Fruit fly (Drosophila melanogaster): ENCODE results near the gene CG31323.
A peak's percentile ranks its signal among the peaks of the same experiment; 100 is the strongest.

Gene CG31323

dm6 chr3R:26228026-26228635 is 57.5 kb downstream of the CG31323 start:
- TF ChIP-seq svp (GFP tag) (peak; percentile 38), Sox14 (GFP tag; optimal IDR thresholded peaks at IDR 0.05) (no peak), fkh (GFP tag; optimal IDR thresholded peaks at IDR 0.05) (peak; percentile 95), Smox (GFP tag; optimal IDR thresholded peaks at IDR 0.05) (no peak), Ets96B (tag; optimal IDR thresholded peaks at IDR 0.05) (no peak), CG9139 (GFP tag; optimal IDR thresholded peaks at IDR 0.05) (no peak), Blimp-1 (GFP tag; optimal IDR thresholded peaks at IDR 0.05) (no peak), topi (GFP tag; optimal IDR thresholded peaks at IDR 0.05) (no peak), CG31627 (GFP tag; optimal IDR thresholded peaks at IDR 0.05) (no peak), Hr4 (GFP tag; optimal IDR thresholded peaks at IDR 0.05) (no peak), CG10631 (GFP tag; optimal IDR thresholded peaks at IDR 0.05) (no peak), CG6808 (GFP tag; optimal IDR thresholded peaks at IDR 0.05) (no peak), Met (GFP tag; optimal IDR thresholded peaks at IDR 0.05) (no peak), Eip75B (GFP tag; optimal IDR thresholded peaks at IDR 0.05) (no peak)

- TF ChIP-seq fkh (GFP tag; optimal IDR thresholded peaks at IDR 0.05) (peak; percentile 15), CG4318 (GFP tag; optimal IDR thresholded peaks at IDR 0.05) (no peak), svp (GFP tag) (peak; percentile 82), CG1621 (tag; optimal IDR thresholded peaks at IDR 0.05) (peak; percentile 38), CG6808 (GFP tag; optimal IDR thresholded peaks at IDR 0.05) (peak; percentile 13), Gug (GFP tag; IDR thresholded peaks at IDR 0.05) (no peak), Sox102F (GFP tag; optimal IDR thresholded peaks at IDR 0.05) (peak; percentile 18), ss (GFP tag; optimal IDR thresholded peaks at IDR 0.05) (peak in 1 of 2 experiments; percentile 34), OdsH (GFP tag; optimal IDR thresholded peaks at IDR 0.05) (peak; percentile 16), Smox (GFP tag; optimal IDR thresholded peaks at IDR 0.05) (peak; percentile 19), eg (GFP tag; IDR thresholded peaks at IDR 0.05) (peak; percentile 78; the same call in 2 of the 3 replicates), CG11902 (GFP tag; optimal IDR thresholded peaks at IDR 0.05) (no peak), CG6854 (GFP tag; optimal IDR thresholded peaks at IDR 0.05) (peak; percentile 98), CG3919 (GFP tag; optimal IDR thresholded peaks at IDR 0.05) (peak; percentile 57), Sox15 (GFP tag; optimal IDR thresholded peaks at IDR 0.05) (peak; percentile 4), cyc (GFP tag; optimal IDR thresholded peaks at IDR 0.05) (peak; percentile 11), Eip75B (GFP tag; optimal IDR thresholded peaks at IDR 0.05) (peak; percentile 11), esn (GFP tag; optimal IDR thresholded peaks at IDR 0.05) (peak; percentile 45), CG34406 (GFP tag; optimal IDR thresholded peaks at IDR 0.05) (no peak), Blimp-1 (GFP tag; optimal IDR thresholded peaks at IDR 0.05) (no peak), CG8119 (GFP tag; IDR thresholded peaks at IDR 0.05) (peak; percentile 32; the same call in 1 of the 3 replicates), CG10631 (GFP tag; optimal IDR thresholded peaks at IDR 0.05) (no peak), Ets21C (GFP tag; optimal IDR thresholded peaks at IDR 0.05) (peak; percentile 17), dsx (GFP tag; optimal IDR thresholded peaks at IDR 0.05; ENCODE audit: poor library complexity, severe bottlenecking) (peak; percentile 46), CG31627 (GFP tag; optimal IDR thresholded peaks at IDR 0.05) (peak; percentile 12), CG11762 (GFP tag; optimal IDR thresholded peaks at IDR 0.05; ENCODE audit: insufficient read depth) (no peak), pdm3 (GFP tag; optimal IDR thresholded peaks at IDR 0.05) (peak; percentile 29), spab (GFP tag; optimal IDR thresholded peaks at IDR 0.05) (no peak), CG8632 (GFP tag; optimal IDR thresholded peaks at IDR 0.05) (peak; percentile 38), CG16779 (tag; optimal IDR thresholded peaks at IDR 0.05) (no peak), Hr39 (GFP tag; optimal IDR thresholded peaks at IDR 0.05) (peak; percentile 37), CG3032 (tag; optimal IDR thresholded peaks at IDR 0.05) (no peak), CG7368 (GFP tag; optimal IDR thresholded peaks at IDR 0.05) (peak; percentile 4), Met (GFP tag; optimal IDR thresholded peaks at IDR 0.05) (peak; percentile 21), CG9139 (GFP tag; optimal IDR thresholded peaks at IDR 0.05) (peak; percentile 15), achi (GFP tag; optimal IDR thresholded peaks at IDR 0.05) (no peak), net (GFP tag; optimal IDR thresholded peaks at IDR 0.05) (peak; percentile 43), Eip78C (GFP tag) (peak; percentile 76), CG11294 (GFP tag; IDR thresholded peaks at IDR 0.05) (no peak), dac (GFP tag; optimal IDR thresholded peaks at IDR 0.05) (no peak), salr (GFP tag; optimal IDR thresholded peaks at IDR 0.05) (peak in 1 of 2 experiments; percentile 15), CG15336 (GFP tag; IDR thresholded peaks at IDR 0.05) (peak; percentile 42; the same call in 1 of the 2 replicates), Ets96B (tag; optimal IDR thresholded peaks at IDR 0.05) (peak; percentile 8), topi (GFP tag; optimal IDR thresholded peaks at IDR 0.05) (peak; percentile 26), Eip93F (GFP tag; optimal IDR thresholded peaks at IDR 0.05) (no peak)
Observed at dm6 chr3R:26230016-26230415, 59.4 kb downstream of the CG31323 start, which contains the start of gene CG12290. Gene CG12290, plus strand, starts transcription at chr3R:26230248.
